Worm (Caenorhabditis elegans) whole organism, L2 larva: ENCODE measurements around the gene sra-36.
A peak's percentile ranks its signal among the peaks of the same experiment; 100 is the strongest.

Experiments
- C34F6.9 ChIP-seq: fragments of 150-350 bp; optimal IDR thresholded peaks from 2 replicates; lab custom pipeline; 2014; ENCODE audit warnings: missing biosample characterization, missing genetic modification characterization
- F13H6.1 ChIP-seq: sonication (generic microtip); optimal IDR thresholded peaks from 2 replicates; lab custom pipeline; 2016; ENCODE audit warnings: missing genetic modification characterization, missing compliant biosample characterization
- R02D3.7 ChIP-seq: fragments of 150-350 bp; optimal IDR thresholded peaks from 2 replicates; lab custom pipeline; 2014; ENCODE audit warnings: missing biosample characterization, missing genetic modification characterization
- ZK546.5 ChIP-seq: sonication (generic microtip); optimal IDR thresholded peaks from 2 replicates; lab custom pipeline; 2017; ENCODE audit warnings: missing biosample characterization, missing genetic modification characterization
- alr-1 ChIP-seq: fragments of 150-350 bp; optimal IDR thresholded peaks from 2 replicates; lab custom pipeline; 2014; ENCODE audit warnings: missing biosample characterization, missing genetic modification characterization
- aly-2 ChIP-seq: fragments of 150-350 bp; optimal IDR thresholded peaks from 2 replicates; lab custom pipeline; 2014; ENCODE audit warnings: missing biosample characterization, missing genetic modification characterization
- ama-1 ChIP-seq: fragments of 150-350 bp; optimal IDR thresholded peaks from 2 replicates; lab custom pipeline; 2018; ENCODE audit warnings: inconsistent platforms
- blmp-1 ChIP-seq: sonication (generic microtip); optimal IDR thresholded peaks from 2 replicates; lab custom pipeline; 2017; ENCODE audit warnings: missing genetic modification characterization, mild to moderate bottlenecking, missing compliant biosample characterization, antibody characterized with exemption, moderate library complexity; ENCODE audit not compliant: insufficient read depth
- ceh-16 ChIP-seq: fragments of 150-350 bp; optimal IDR thresholded peaks from 2 replicates; lab custom pipeline; 2014; ENCODE audit warnings: missing biosample characterization, missing genetic modification characterization
- ceh-82 ChIP-seq: fragments of 150-350 bp; optimal IDR thresholded peaks from 2 replicates; lab custom pipeline; 2014; ENCODE audit warnings: missing biosample characterization, missing genetic modification characterization
- dmd-4 ChIP-seq: sonication (generic microtip); optimal IDR thresholded peaks from 2 replicates; lab custom pipeline; 2017; ENCODE audit warnings: missing biosample characterization, missing genetic modification characterization
- egl-27 ChIP-seq: sonication (generic microtip); optimal IDR thresholded peaks from 3 replicates; lab custom pipeline; 2017; ENCODE audit warnings: missing biosample characterization, missing genetic modification reagents, missing genetic modification characterization
- elt-1 ChIP-seq: fragments of 150-350 bp; optimal IDR thresholded peaks from 2 replicates; lab custom pipeline; 2014; ENCODE audit warnings: missing biosample characterization, missing genetic modification characterization
- elt-3 ChIP-seq: sonication (generic microtip); optimal IDR thresholded peaks from 2 replicates; lab custom pipeline; 2017; ENCODE audit warnings: missing biosample characterization, missing genetic modification characterization
- fos-1 ChIP-seq: fragments of 150-350 bp; optimal IDR thresholded peaks from 2 replicates; lab custom pipeline; 2014; ENCODE audit warnings: missing biosample characterization, missing genetic modification characterization
- gmeb-1 ChIP-seq: fragments of 150-350 bp; optimal IDR thresholded peaks from 2 replicates; lab custom pipeline; 2014; ENCODE audit warnings: missing biosample characterization, missing genetic modification characterization
- lin-39 ChIP-seq: fragments of 150-350 bp; optimal IDR thresholded peaks from 2 replicates; lab custom pipeline; 2014; ENCODE audit warnings: missing biosample characterization, missing genetic modification reagents, missing genetic modification characterization
- lsy-2 ChIP-seq, 2 experiments: fragments of 150-350 bp in 1 of 2; sonication (generic microtip) in 1 of 2; optimal IDR thresholded peaks; 2 replicates each; lab custom pipeline; 2014 to 2017; ENCODE audit warnings: missing biosample characterization in 2 of 2, missing genetic modification characterization in 2 of 2
- nhr-11 ChIP-seq: fragments of 150-350 bp; optimal IDR thresholded peaks from 2 replicates; lab custom pipeline; 2014; ENCODE audit warnings: missing biosample characterization, missing genetic modification characterization
- nhr-12 ChIP-seq: fragments of 150-350 bp; optimal IDR thresholded peaks from 2 replicates; lab custom pipeline; 2014; ENCODE audit warnings: missing biosample characterization, missing genetic modification characterization
- nhr-129 ChIP-seq: fragments of 150-350 bp; optimal IDR thresholded peaks from 2 replicates; lab custom pipeline; 2014; ENCODE audit warnings: missing biosample characterization, missing genetic modification characterization
- nhr-21 ChIP-seq: fragments of 150-350 bp; optimal IDR thresholded peaks from 2 replicates; lab custom pipeline; 2014; ENCODE audit warnings: missing biosample characterization, missing genetic modification characterization
- nhr-23 ChIP-seq: fragments of 150-350 bp; optimal IDR thresholded peaks from 2 replicates; lab custom pipeline; 2014; ENCODE audit warnings: missing biosample characterization, missing genetic modification reagents, missing genetic modification characterization
- nhr-237 ChIP-seq: fragments of 150-350 bp; optimal IDR thresholded peaks from 2 replicates; lab custom pipeline; 2014; ENCODE audit warnings: missing biosample characterization, missing genetic modification characterization
- nhr-6 ChIP-seq: fragments of 150-350 bp; optimal IDR thresholded peaks from 2 replicates; lab custom pipeline; 2014; ENCODE audit warnings: missing biosample characterization, missing genetic modification characterization
- sem-4 ChIP-seq: fragments of 150-350 bp; optimal IDR thresholded peaks from 2 replicates; lab custom pipeline; 2014; ENCODE audit warnings: missing biosample characterization, missing genetic modification reagents, missing genetic modification characterization
- skn-1 ChIP-seq: sonication (generic microtip); optimal IDR thresholded peaks from 2 replicates; lab custom pipeline; 2017; ENCODE audit warnings: missing biosample characterization, missing genetic modification characterization
- sma-3 ChIP-seq: sonication (generic microtip); optimal IDR thresholded peaks from 2 replicates; lab custom pipeline; 2016; ENCODE audit warnings: missing genetic modification reagents, missing genetic modification characterization, missing compliant biosample characterization
- sma-9 ChIP-seq, 2 experiments: fragments of 150-350 bp in 1 of 2; sonication (generic microtip) in 1 of 2; optimal IDR thresholded peaks; 2 replicates each; lab custom pipeline; 2014 to 2016; ENCODE audit warnings: missing genetic modification characterization in 2 of 2, mild to moderate bottlenecking in 1 of 2, missing biosample characterization in 1 of 2, missing compliant biosample characterization in 1 of 2, missing genetic modification reagents in 1 of 2, moderate library complexity in 1 of 2
- snpc-4 ChIP-seq: fragments of 150-350 bp; optimal IDR thresholded peaks from 2 replicates; lab custom pipeline; 2014; ENCODE audit warnings: missing biosample characterization, missing genetic modification characterization
- unc-39 ChIP-seq: fragments of 150-350 bp; optimal IDR thresholded peaks from 2 replicates; lab custom pipeline; 2014; ENCODE audit warnings: missing biosample characterization, missing genetic modification characterization
- unc-55 ChIP-seq: fragments of 150-350 bp; sonication (generic microtip); optimal IDR thresholded peaks from 3 replicates; lab custom pipeline; 2014; ENCODE audit warnings: missing biosample characterization, missing genetic modification reagents, missing genetic modification characterization
- unc-62 ChIP-seq: fragments of 150-350 bp; optimal IDR thresholded peaks from 2 replicates; lab custom pipeline; 2014; ENCODE audit warnings: missing biosample characterization, missing genetic modification reagents, missing genetic modification characterization
- zag-1 ChIP-seq: fragments of 150-350 bp; optimal IDR thresholded peaks from 2 replicates; lab custom pipeline; 2014; ENCODE audit warnings: missing biosample characterization, missing genetic modification characterization
- ztf-1 ChIP-seq: fragments of 200-800 bp; sonication (Bioruptor generic); conservative IDR thresholded peaks from 2 replicates; pipeline ENCODE4 v1.3.6; 2022; ENCODE audit warnings: missing genetic modification characterization, missing compliant biosample characterization
- ztf-4 ChIP-seq: fragments of 150-350 bp; optimal IDR thresholded peaks from 2 replicates; lab custom pipeline; 2014; ENCODE audit warnings: missing biosample characterization, missing genetic modification characterization

Gene sra-36

ce11 chrII:4523122-4523672, 17.3 kb downstream of the sra-36 start, which contains the start of the genes B0304.4 and B0304.2:
B0304.4 (minus strand) TSS chrII:4523222.
B0304.2 (plus strand) TSS chrII:4523622.
- TF ChIP-seq dmd-4 (tag; lab: Kevin White, UChicago) = no peak
- no peak for TF ChIP-seq unc-55 (GFP tag; lab: Kevin White, UChicago)
- TF ChIP-seq aly-2 = no peak
- no peak for TF ChIP-seq elt-3 (tag; lab: Kevin White, UChicago)
- TF ChIP-seq R02D3.7 (tag; lab: Kevin White, UChicago) = no peak
- TF ChIP-seq ceh-82 (tag; lab: Kevin White, UChicago) = no peak
- no peak for TF ChIP-seq C34F6.9 (tag; lab: Kevin White, UChicago)
- TF ChIP-seq zag-1 (tag; lab: Kevin White, UChicago) = no peak
- no peak for TF ChIP-seq nhr-21 (tag; lab: Kevin White, UChicago)
- TF ChIP-seq sma-3 (GFP tag; lab: Kevin White, UChicago) = no peak

ce11 chrII:4519976-4520594, 20.4 kb downstream of the sra-36 start:
- TF ChIP-seq lsy-2 (tag; optimal IDR thresholded peaks at IDR 0.05; lab: Kevin White, UChicago) (peak in 1 of 2 experiments; percentile 45), nhr-237 (tag; lab: Kevin White, UChicago) (no peak), F13H6.1 (tag; lab: Kevin White, UChicago) (peak; percentile 32)
- TF ChIP-seq, all 48 proteins: peak for 2

- no peak for TF ChIP-seq nhr-237 (tag; lab: Kevin White, UChicago)
- TF ChIP-seq nhr-6 (tag; lab: Kevin White, UChicago) = no peak
- TF ChIP-seq alr-1 (tag; lab: Kevin White, UChicago) = no peak
- TF ChIP-seq sma-9 (GFP tag; optimal IDR thresholded peaks at IDR 0.05; lab: Kevin White, UChicago) = peak; percentile 56
- TF ChIP-seq sma-9 (tag; optimal IDR thresholded peaks at IDR 0.05; lab: Kevin White, UChicago) = no peak
- TF ChIP-seq elt-3 (tag; lab: Kevin White, UChicago) = no peak
- no peak for TF ChIP-seq egl-27 (tag; lab: Kevin White, UChicago)
- no peak for TF ChIP-seq blmp-1 (tag; lab: Kevin White, UChicago)
- peak; percentile 16 to 83 for TF ChIP-seq lsy-2 (tag; optimal IDR thresholded peaks at IDR 0.05; lab: Kevin White, UChicago)
- TF ChIP-seq fos-1 (tag; lab: Kevin White, UChicago) = no peak
- TF ChIP-seq ceh-16 = no peak
- no peak for TF ChIP-seq nhr-23 (tag; lab: Kevin White, UChicago)
- peak; percentile 0 for TF ChIP-seq C34F6.9 (tag; lab: Kevin White, UChicago)
- no peak for TF ChIP-seq lin-39 (tag; lab: Kevin White, UChicago)
- TF ChIP-seq unc-39 (tag; lab: Kevin White, UChicago) = no peak
- TF ChIP-seq sem-4 = no peak
- TF ChIP-seq unc-55 (GFP tag; lab: Kevin White, UChicago) = no peak
- peak; percentile 4 for TF ChIP-seq ztf-4
- TF ChIP-seq snpc-4 (tag; lab: Kevin White, UChicago) = no peak
- no peak for TF ChIP-seq ama-1 (lab: Kevin White, UChicago)
- TF ChIP-seq F13H6.1 (tag; lab: Kevin White, UChicago) = peak; percentile 71
- TF ChIP-seq ZK546.5 = no peak
- peak; percentile 66 for TF ChIP-seq nhr-129 (tag; lab: Kevin White, UChicago)
- TF ChIP-seq nhr-12 (tag; lab: Kevin White, UChicago) = no peak
Measured at ce11 chrII:4518300-4518907, 22.1 kb downstream of the sra-36 start, which contains the start of gene hlh-1. hlh-1 (plus strand) TSS chrII:4518574.

DNA sequence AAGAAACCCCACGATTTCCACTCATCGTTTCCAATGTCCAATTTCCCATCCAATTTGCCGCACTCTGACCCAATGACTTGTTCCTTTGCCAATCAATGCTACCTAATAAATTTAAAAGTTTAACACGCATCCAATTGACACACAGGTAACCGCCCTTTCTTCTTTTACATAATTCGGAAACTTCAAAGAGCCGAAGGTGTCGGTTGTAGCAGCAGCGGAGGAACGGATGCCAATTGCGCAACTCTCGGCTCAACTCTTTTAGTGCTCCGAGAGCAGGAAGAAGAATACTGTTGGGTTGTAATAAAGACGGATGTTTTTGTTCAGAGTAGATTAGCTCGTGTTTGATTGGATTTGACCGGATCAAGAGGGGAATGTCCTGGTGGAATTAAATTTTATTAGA, 23.3 kb downstream of the sra-36 start:
- TF ChIP-seq ceh-82 (tag; lab: Kevin White, UChicago) = no peak
- no peak for TF ChIP-seq unc-62 (GFP tag; lab: Kevin White, UChicago)
- TF ChIP-seq elt-1 (tag; lab: Kevin White, UChicago) = no peak
- no peak for TF ChIP-seq ZK546.5
- TF ChIP-seq gmeb-1 (tag; lab: Kevin White, UChicago) = no peak
- no peak for TF ChIP-seq F13H6.1 (tag; lab: Kevin White, UChicago)
- no peak for TF ChIP-seq sma-3 (GFP tag; lab: Kevin White, UChicago)
- no peak for TF ChIP-seq nhr-129 (tag; lab: Kevin White, UChicago)
- TF ChIP-seq nhr-21 (tag; lab: Kevin White, UChicago) = no peak
- TF ChIP-seq ceh-16 = no peak
- no peak for TF ChIP-seq lsy-2 (tag; optimal IDR thresholded peaks at IDR 0.05; lab: Kevin White, UChicago)
- TF ChIP-seq ztf-1 (GFP tag; lab: Robert Waterston, UW) = no peak
- TF ChIP-seq nhr-11 (tag; lab: Kevin White, UChicago) = no peak
- TF ChIP-seq skn-1 (tag; lab: Kevin White, UChicago) = no peak
- no peak for TF ChIP-seq R02D3.7 (tag; lab: Kevin White, UChicago)
